Fruit fly (Drosophila melanogaster) whole organism, embryonic: ENCODE measurements around the gene dpr20.

Experiments used
- Antp ChIP-seq: fragments of 200-800 bp; sonication (Bioruptor generic); optimal IDR thresholded peaks from 3 replicates; lab custom pipeline; 2016; ENCODE audit warnings: missing biosample characterization, missing genetic modification characterization
- Awh ChIP-seq: fragments of 200-800 bp; sonication (Bioruptor generic); IDR thresholded peaks from 2 replicates; pipeline ENCODE4, ENCODE4 v1.3.6; 2022; ENCODE audit warnings: missing biosample characterization, missing genetic modification characterization
- CG10565 ChIP-seq: fragments of 200-800 bp; sonication (Bioruptor generic); optimal IDR thresholded peaks from 3 replicates; lab custom pipeline; 2016; ENCODE audit warnings: missing biosample characterization, mild to moderate bottlenecking, missing genetic modification characterization
- CG10959 ChIP-seq: fragments of 200-800 bp; sonication (Bioruptor generic); IDR thresholded peaks from 2 replicates; pipeline ENCODE4 v1.3.6; 2022; ENCODE audit warnings: missing biosample characterization, missing genetic modification characterization
- CG12744 ChIP-seq: fragments of 200-800 bp; sonication (Bioruptor generic); optimal IDR thresholded peaks from 2 replicates; lab custom pipeline; 2016; ENCODE audit warnings: missing biosample characterization, missing genetic modification characterization
- CG13775 ChIP-seq: fragments of 200-800 bp; sonication (Bioruptor generic); optimal IDR thresholded peaks from 3 replicates; lab custom pipeline; 2017; ENCODE audit warnings: missing biosample characterization, mild to moderate bottlenecking, missing genetic modification characterization
- CG13894 ChIP-seq: fragments of 200-800 bp; sonication (Bioruptor generic); optimal IDR thresholded peaks from 3 replicates; lab custom pipeline; 2018; ENCODE audit warnings: missing biosample characterization, mild to moderate bottlenecking, missing genetic modification characterization, moderate library complexity
- CG14014 ChIP-seq: fragments of 200-800 bp; sonication (Bioruptor generic); IDR thresholded peaks from 2 replicates; pipeline ENCODE4 v1.3.6; 2022; ENCODE audit warnings: missing biosample characterization, missing genetic modification characterization
- CG14441 ChIP-seq: fragments of 200-800 bp; sonication (Bioruptor generic); IDR thresholded peaks from 2 replicates; pipeline ENCODE4 v1.3.6; 2022; ENCODE audit warnings: missing biosample characterization, missing genetic modification characterization
- CG31388 ChIP-seq: fragments of 200-800 bp; sonication (Bioruptor generic); optimal IDR thresholded peaks from 2 replicates; lab custom pipeline; 2016; ENCODE audit warnings: missing biosample characterization, missing genetic modification characterization
- CG4730 ChIP-seq: fragments of 200-800 bp; sonication (Bioruptor generic); IDR thresholded peaks from 2 replicates; pipeline ENCODE4 v1.3.6; 2022; ENCODE audit warnings: missing biosample characterization, missing genetic modification characterization
- CG6813 ChIP-seq: fragments of 200-800 bp; sonication (Bioruptor generic); optimal IDR thresholded peaks from 2 replicates; lab custom pipeline; 2017; ENCODE audit warnings: missing biosample characterization, missing genetic modification characterization, mild to moderate bottlenecking, moderate library complexity, missing genetic modification reagents
- CG7357 ChIP-seq: fragments of 200-800 bp; sonication (Bioruptor generic); IDR thresholded peaks from 3 replicates; pipeline ENCODE4 v1.3.6; 2022; ENCODE audit warnings: missing biosample characterization, missing genetic modification characterization
- CG8359 ChIP-seq: fragments of 200-800 bp; sonication (Bioruptor generic); optimal IDR thresholded peaks from 2 replicates; lab custom pipeline; 2017; ENCODE audit warnings: missing biosample characterization, mild to moderate bottlenecking, missing genetic modification characterization, borderline replicate concordance
- CG8478 ChIP-seq: fragments of >200 bp; optimal IDR thresholded peaks from 2 replicates; lab custom pipeline; 2018
- Dad ChIP-seq: fragments of 200-800 bp; sonication (Bioruptor generic); optimal IDR thresholded peaks from 3 replicates; lab custom pipeline; 2016; ENCODE audit warnings: missing biosample characterization, missing genetic modification characterization
- Dfd ChIP-seq, 2 experiments: fragments of >200 bp; optimal IDR thresholded peaks; 2 replicates each; lab custom pipeline; 2017; ENCODE audit warnings: missing biosample characterization in 2 of 2, missing genetic modification characterization in 2 of 2
- E2f1 ChIP-seq: fragments of 200-800 bp; sonication (Bioruptor generic); IDR thresholded peaks from 2 replicates; pipeline ENCODE4 v1.3.6; 2022; ENCODE audit warnings: missing biosample characterization, missing genetic modification characterization
- HLH3B ChIP-seq: fragments of 200-800 bp; sonication (Bioruptor generic); IDR thresholded peaks from 2 replicates; pipeline ENCODE4 v1.3.6; 2022; ENCODE audit warnings: missing biosample characterization, missing genetic modification characterization
- HLH4C ChIP-seq: fragments of 200-800 bp; sonication (Bioruptor generic); IDR thresholded peaks from 3 replicates; pipeline ENCODE4 v1.3.6; 2022; ENCODE audit warnings: missing biosample characterization, missing genetic modification characterization; ENCODE audit not compliant: partially characterized antibody
- Hey ChIP-seq: fragments of 200-800 bp; sonication (Bioruptor generic); optimal IDR thresholded peaks from 3 replicates; lab custom pipeline; 2018; ENCODE audit warnings: missing biosample characterization, mild to moderate bottlenecking, missing genetic modification characterization
- Lim3 ChIP-seq: fragments of 200-800 bp; sonication (Bioruptor generic); IDR thresholded peaks from 2 replicates; pipeline ENCODE4 v1.3.6; 2022; ENCODE audit warnings: missing biosample characterization, missing genetic modification characterization
- Med ChIP-seq: fragments of 200-800 bp; sonication (Bioruptor generic); peaks from one replicate; lab custom pipeline; 2016; ENCODE audit warnings: missing biosample characterization, missing genetic modification characterization, mild to moderate bottlenecking, inconsistent platforms, moderate library complexity
- Nf-YC ChIP-seq: fragments of 200-800 bp; optimal IDR thresholded peaks from 3 replicates; lab custom pipeline; 2019; ENCODE audit warnings: missing biosample characterization, mild to moderate bottlenecking, missing genetic modification characterization, moderate library complexity
- Opbp ChIP-seq: fragments of 200-800 bp; sonication (Bioruptor generic); IDR thresholded peaks from 3 replicates; pipeline ENCODE4 v1.3.6; 2022; ENCODE audit warnings: missing biosample characterization, missing genetic modification characterization; ENCODE audit not compliant: partially characterized antibody
- Spps ChIP-seq: fragments of 200-800 bp; sonication (Bioruptor generic); optimal IDR thresholded peaks from 2 replicates; lab custom pipeline; 2018; ENCODE audit warnings: missing biosample characterization, mild to moderate bottlenecking, missing genetic modification characterization
- Stat92E ChIP-seq, 3 experiments: fragments of >200 bp in 2 of 3; fragments of 200-800 bp in 1 of 3; sonication (Bioruptor generic) in 1 of 3; optimal IDR thresholded peaks; 2 replicates each; lab custom pipeline; 2017 to 2019; ENCODE audit warnings: missing biosample characterization in 3 of 3, missing genetic modification characterization in 3 of 3, mild to moderate bottlenecking in 1 of 3, moderate library complexity in 1 of 3
- Usf ChIP-seq: fragments of 200-800 bp; sonication (Bioruptor generic); optimal IDR thresholded peaks from 2 replicates; lab custom pipeline; 2017; ENCODE audit warnings: missing genotype, missing biosample characterization, missing genetic modification characterization
- abd-A ChIP-seq: fragments of 200-800 bp; sonication (Bioruptor generic); optimal IDR thresholded peaks from 3 replicates; lab custom pipeline; 2019; ENCODE audit warnings: missing biosample characterization, mild to moderate bottlenecking, missing genetic modification characterization, moderate library complexity
- ash1 ChIP-seq: fragments of 200-800 bp; sonication (Bioruptor generic); optimal IDR thresholded peaks from 2 replicates; lab custom pipeline; 2018; ENCODE audit warnings: missing biosample characterization, mild to moderate bottlenecking, missing genetic modification characterization
- chm ChIP-seq: fragments of 200-800 bp; sonication (Bioruptor generic); IDR thresholded peaks from 2 replicates; pipeline ENCODE4 v1.3.6; 2022; ENCODE audit warnings: missing biosample characterization, missing genetic modification characterization
- crc ChIP-seq: fragments of 200-800 bp; sonication (Bioruptor generic); optimal IDR thresholded peaks from 2 replicates; lab custom pipeline; 2016; ENCODE audit warnings: missing biosample characterization, missing genetic modification characterization
- danr ChIP-seq: fragments of 200-800 bp; sonication (Bioruptor generic); IDR thresholded peaks from 2 replicates; pipeline ENCODE4 v1.3.6; 2022; ENCODE audit warnings: missing biosample characterization, missing genetic modification characterization
- disco-r ChIP-seq: fragments of 200-800 bp; sonication (Bioruptor generic); optimal IDR thresholded peaks from 2 replicates; lab custom pipeline; 2016; ENCODE audit warnings: missing biosample characterization, missing genetic modification characterization
- dm ChIP-seq: fragments of 200-800 bp; sonication (Bioruptor generic); optimal IDR thresholded peaks from 3 replicates; lab custom pipeline; 2016; ENCODE audit warnings: missing biosample characterization, missing genetic modification characterization
- dpn ChIP-seq, 2 experiments: fragments of 200-800 bp; sonication (Bioruptor generic); optimal IDR thresholded peaks; 3 replicates each; lab custom pipeline; 2016; ENCODE audit warnings: missing biosample characterization in 2 of 2, missing genetic modification characterization in 2 of 2
- gcm2 ChIP-seq: fragments of 200-800 bp; sonication (Bioruptor generic); optimal IDR thresholded peaks from 2 replicates; lab custom pipeline; 2016; ENCODE audit warnings: missing biosample characterization, missing genetic modification characterization
- grau ChIP-seq: fragments of 200-800 bp; optimal IDR thresholded peaks from 3 replicates; lab custom pipeline; 2019; ENCODE audit warnings: missing biosample characterization, mild to moderate bottlenecking, missing genetic modification characterization, moderate library complexity
- gro ChIP-seq: fragments of 200-800 bp; sonication (Bioruptor generic); optimal IDR thresholded peaks from 2 replicates; lab custom pipeline; 2016; ENCODE audit warnings: missing biosample characterization, missing genetic modification characterization
- luna ChIP-seq: fragments of 200-800 bp; sonication (Bioruptor generic); optimal IDR thresholded peaks from 2 replicates; lab custom pipeline; 2016; ENCODE audit warnings: missing biosample characterization, missing genetic modification characterization
- pho ChIP-seq: fragments of 200-800 bp; sonication (Bioruptor generic); optimal IDR thresholded peaks from 2 replicates; lab custom pipeline; 2016; ENCODE audit warnings: missing biosample characterization, missing genetic modification characterization
- phol ChIP-seq: fragments of 200-800 bp; sonication (Bioruptor generic); optimal IDR thresholded peaks from 3 replicates; lab custom pipeline; 2018; ENCODE audit warnings: missing biosample characterization, mild to moderate bottlenecking, missing genetic modification characterization, moderate library complexity
- ro ChIP-seq: fragments of 200-800 bp; sonication (Bioruptor generic); IDR thresholded peaks from 2 replicates; pipeline ENCODE4 v1.3.6; 2022; ENCODE audit warnings: missing biosample characterization, missing genetic modification characterization
- sd ChIP-seq: fragments of 200-800 bp; sonication (Bioruptor generic); optimal IDR thresholded peaks from 3 replicates; lab custom pipeline; 2018; ENCODE audit warnings: missing biosample characterization, mild to moderate bottlenecking, missing genetic modification characterization, moderate library complexity
- sima ChIP-seq: fragments of 200-800 bp; sonication (Bioruptor generic); optimal IDR thresholded peaks from 2 replicates; lab custom pipeline; 2016; ENCODE audit warnings: missing biosample characterization, missing genetic modification characterization
- slp2 ChIP-seq: fragments of 200-800 bp; sonication (Bioruptor generic); optimal IDR thresholded peaks from 2 replicates; lab custom pipeline; 2016; ENCODE audit warnings: missing biosample characterization, missing genetic modification characterization
- sr ChIP-seq: fragments of 200-800 bp; sonication (Bioruptor generic); IDR thresholded peaks from 3 replicates; pipeline ENCODE4 v1.3.6; 2022; ENCODE audit warnings: missing biosample characterization, missing genetic modification characterization
- ssp ChIP-seq: fragments of 200-800 bp; sonication (Bioruptor generic); IDR thresholded peaks from 2 replicates; pipeline ENCODE4 v1.3.6; 2022; ENCODE audit warnings: missing biosample characterization, missing genetic modification characterization
- toy ChIP-seq: fragments of 200-800 bp; sonication (Bioruptor generic); IDR thresholded peaks from 2 replicates; pipeline ENCODE4 v1.3.6; 2022; ENCODE audit warnings: missing biosample characterization, missing genetic modification characterization
- trem ChIP-seq: fragments of 200-800 bp; optimal IDR thresholded peaks from 3 replicates; lab custom pipeline; 2019; ENCODE audit warnings: missing biosample characterization, mild to moderate bottlenecking, missing genetic modification characterization, moderate library complexity
- vfl ChIP-seq: fragments of 200-800 bp; sonication (Bioruptor generic); optimal IDR thresholded peaks from 2 replicates; lab custom pipeline; 2016; ENCODE audit warnings: missing biosample characterization, missing genetic modification characterization
- wor ChIP-seq: fragments of 200-800 bp; sonication (Bioruptor generic); IDR thresholded peaks from 2 replicates; pipeline ENCODE4 v1.3.6; 2022; ENCODE audit warnings: missing biosample characterization, missing genetic modification characterization

The dpr20 gene

dm6 chr3L:821951-822350 lies 35.1 kb downstream of the dpr20 start (continued):
- TF ChIP-seq abd-A: no peak
- TF ChIP-seq CG13775 (GFP tag; lab: Kevin White, UChicago): peak; percentile 2
- peak; percentile 83 for TF ChIP-seq HLH3B
- TF ChIP-seq CG13894 (tag; lab: Kevin White, UChicago): no peak
- peak; percentile 35 for TF ChIP-seq Nf-YC (tag; lab: Kevin White, UChicago)
- peak; percentile 18 for TF ChIP-seq Dad (GFP tag; lab: Kevin White, UChicago)
- TF ChIP-seq sr (GFP tag; lab: Robert Waterston, UW): no peak; the same call in 2 of the 3 replicates
- peak; percentile 50 for TF ChIP-seq CG8359 (GFP tag; lab: Kevin White, UChicago)
- no peak for TF ChIP-seq Stat92E (GFP tag; optimal IDR thresholded peaks at IDR 0.05; lab: Kevin White, UChicago)
- no peak for TF ChIP-seq Dfd (GFP tag; optimal IDR thresholded peaks at IDR 0.05; lab: Kevin White, UChicago)
- peak; percentile 63 for TF ChIP-seq grau
- no peak for TF ChIP-seq CG10565
- peak; percentile 57 to 62 for TF ChIP-seq dpn (GFP tag; optimal IDR thresholded peaks at IDR 0.05; lab: Kevin White, UChicago)
- TF ChIP-seq Opbp (GFP tag; lab: Robert Waterston, UW): no peak
- no peak for TF ChIP-seq gro (GFP tag; lab: Kevin White, UChicago)
- TF ChIP-seq danr: peak; percentile 52
- no peak for TF ChIP-seq CG8478 (lab: Kevin White, UChicago)
- no peak for TF ChIP-seq ash1 (GFP tag; lab: Kevin White, UChicago)
- TF ChIP-seq CG6813 (GFP tag; lab: Kevin White, UChicago): peak; percentile 67
- TF ChIP-seq CG31388 (GFP tag; lab: Kevin White, UChicago): no peak
- peak; percentile 65; the same call in 1 of the 2 replicates for TF ChIP-seq CG10959 (GFP tag; lab: Robert Waterston, UW)
- TF ChIP-seq sd (tag; lab: Kevin White, UChicago): no peak
- TF ChIP-seq CG7357 (GFP tag; lab: Robert Waterston, UW): peak; percentile 42; the same call in 1 of the 3 replicates
- TF ChIP-seq sima: no peak
- TF ChIP-seq CG12744 (GFP tag; lab: Kevin White, UChicago): no peak
- no peak for TF ChIP-seq luna
- TF ChIP-seq Med: peak; percentile 86
- no peak for TF ChIP-seq Lim3 (GFP tag; lab: Robert Waterston, UW)
- no peak for TF ChIP-seq crc (GFP tag; lab: Kevin White, UChicago)
- TF ChIP-seq CG14441 (GFP tag; lab: Robert Waterston, UW): peak; percentile 63
- TF ChIP-seq E2f1 (GFP tag; lab: Robert Waterston, UW): peak; percentile 68
- peak; percentile 73 for TF ChIP-seq CG4730 (GFP tag; lab: Robert Waterston, UW)
- peak; percentile 87 for TF ChIP-seq Awh (GFP tag; lab: Robert Waterston, UW)
- peak; percentile 73 for TF ChIP-seq trem (tag; lab: Kevin White, UChicago)
- TF ChIP-seq slp2: no peak
- peak; percentile 84 for TF ChIP-seq phol (tag; lab: Kevin White, UChicago)
- TF ChIP-seq ro (GFP tag; lab: Robert Waterston, UW): no peak
- no peak for TF ChIP-seq vfl (GFP tag; lab: Kevin White, UChicago)
- no peak for TF ChIP-seq pho (GFP tag; lab: Kevin White, UChicago)
- peak; percentile 56 for TF ChIP-seq ssp (GFP tag; lab: Robert Waterston, UW)
- no peak for TF ChIP-seq HLH4C (GFP tag; lab: Robert Waterston, UW)
- TF ChIP-seq disco-r (GFP tag; lab: Kevin White, UChicago): no peak
- TF ChIP-seq toy (GFP tag; lab: Robert Waterston, UW): no peak
- TF ChIP-seq dm: peak; percentile 14
- no peak for TF ChIP-seq gcm2 (GFP tag; lab: Kevin White, UChicago)
- TF ChIP-seq chm (GFP tag; lab: Robert Waterston, UW): peak; percentile 69
- TF ChIP-seq wor: peak; percentile 48; the same call in 1 of the 2 replicates
- no peak for TF ChIP-seq Hey (tag; lab: Kevin White, UChicago)
- peak; percentile 60 for TF ChIP-seq Spps (tag; lab: Kevin White, UChicago)
- TF ChIP-seq Antp: no peak
- peak; percentile 45; the same call in 1 of the 2 replicates for TF ChIP-seq CG14014 (GFP tag; lab: Robert Waterston, UW)
- no peak for TF ChIP-seq Usf (GFP tag; lab: Kevin White, UChicago)
